Worm (Caenorhabditis elegans) whole organism, L2 larva: ENCODE results near the gene Y110A2AL.2.
A peak's percentile ranks its signal among the peaks of the same experiment; 100 is the strongest.
"Not testable (repeated sequence)": the region's sequence is repeated elsewhere in the genome, so short reads cannot be mapped to it uniquely, and the experiment has no call there.

Source experiments
- F13H6.1 ChIP-seq: sonication (generic microtip); optimal IDR thresholded peaks from 2 replicates; lab custom pipeline; 2016; ENCODE audit warnings: missing genetic modification characterization, missing compliant biosample characterization
- R02D3.7 ChIP-seq: fragments of 150-350 bp; optimal IDR thresholded peaks from 2 replicates; lab custom pipeline; 2014; ENCODE audit warnings: missing biosample characterization, missing genetic modification characterization
- Y55F3AM.14 ChIP-seq: fragments of 200-800 bp; sonication (Bioruptor generic); optimal IDR thresholded peaks from 2 replicates; lab custom pipeline; 2018; ENCODE audit warnings: mild to moderate bottlenecking, missing genetic modification characterization, missing compliant biosample characterization
- ZK546.5 ChIP-seq: sonication (generic microtip); optimal IDR thresholded peaks from 2 replicates; lab custom pipeline; 2017; ENCODE audit warnings: missing biosample characterization, missing genetic modification characterization
- aly-2 ChIP-seq: fragments of 150-350 bp; optimal IDR thresholded peaks from 2 replicates; lab custom pipeline; 2014; ENCODE audit warnings: missing biosample characterization, missing genetic modification characterization
- blmp-1 ChIP-seq: sonication (generic microtip); optimal IDR thresholded peaks from 2 replicates; lab custom pipeline; 2017; ENCODE audit warnings: missing genetic modification characterization, mild to moderate bottlenecking, missing compliant biosample characterization, antibody characterized with exemption, moderate library complexity; ENCODE audit not compliant: insufficient read depth
- ceh-16 ChIP-seq: fragments of 150-350 bp; optimal IDR thresholded peaks from 2 replicates; lab custom pipeline; 2014; ENCODE audit warnings: missing biosample characterization, missing genetic modification characterization
- ceh-82 ChIP-seq: fragments of 150-350 bp; optimal IDR thresholded peaks from 2 replicates; lab custom pipeline; 2014; ENCODE audit warnings: missing biosample characterization, missing genetic modification characterization
- crh-2 ChIP-seq: sonication (generic microtip); optimal IDR thresholded peaks from 2 replicates; lab custom pipeline; 2017; ENCODE audit warnings: missing biosample characterization, missing genetic modification characterization
- dmd-4 ChIP-seq: sonication (generic microtip); optimal IDR thresholded peaks from 2 replicates; lab custom pipeline; 2017; ENCODE audit warnings: missing biosample characterization, missing genetic modification characterization
- egl-27 ChIP-seq: sonication (generic microtip); optimal IDR thresholded peaks from 3 replicates; lab custom pipeline; 2017; ENCODE audit warnings: missing biosample characterization, missing genetic modification reagents, missing genetic modification characterization
- elt-1 ChIP-seq: fragments of 150-350 bp; optimal IDR thresholded peaks from 2 replicates; lab custom pipeline; 2014; ENCODE audit warnings: missing biosample characterization, missing genetic modification characterization
- elt-3 ChIP-seq: sonication (generic microtip); optimal IDR thresholded peaks from 2 replicates; lab custom pipeline; 2017; ENCODE audit warnings: missing biosample characterization, missing genetic modification characterization
- fos-1 ChIP-seq: fragments of 150-350 bp; optimal IDR thresholded peaks from 2 replicates; lab custom pipeline; 2014; ENCODE audit warnings: missing biosample characterization, missing genetic modification characterization
- gmeb-1 ChIP-seq: fragments of 150-350 bp; optimal IDR thresholded peaks from 2 replicates; lab custom pipeline; 2014; ENCODE audit warnings: missing biosample characterization, missing genetic modification characterization
- mbf-1 ChIP-seq: sonication (generic microtip); optimal IDR thresholded peaks from 2 replicates; lab custom pipeline; 2017; ENCODE audit warnings: missing biosample characterization, missing genetic modification characterization
- mdl-1 ChIP-seq, 2 experiments: fragments of 150-350 bp in 1 of 2; sonication (generic microtip) in 1 of 2; optimal IDR thresholded peaks; 2 replicates each; lab custom pipeline; 2017; ENCODE audit warnings: missing biosample characterization in 2 of 2, missing genetic modification characterization in 2 of 2
- nhr-11 ChIP-seq: fragments of 150-350 bp; optimal IDR thresholded peaks from 2 replicates; lab custom pipeline; 2014; ENCODE audit warnings: missing biosample characterization, missing genetic modification characterization
- nhr-12 ChIP-seq: fragments of 150-350 bp; optimal IDR thresholded peaks from 2 replicates; lab custom pipeline; 2014; ENCODE audit warnings: missing biosample characterization, missing genetic modification characterization
- nhr-129 ChIP-seq: fragments of 150-350 bp; optimal IDR thresholded peaks from 2 replicates; lab custom pipeline; 2014; ENCODE audit warnings: missing biosample characterization, missing genetic modification characterization
- nhr-21 ChIP-seq: fragments of 150-350 bp; optimal IDR thresholded peaks from 2 replicates; lab custom pipeline; 2014; ENCODE audit warnings: missing biosample characterization, missing genetic modification characterization
- nhr-23 ChIP-seq: fragments of 150-350 bp; optimal IDR thresholded peaks from 2 replicates; lab custom pipeline; 2014; ENCODE audit warnings: missing biosample characterization, missing genetic modification reagents, missing genetic modification characterization
- nhr-237 ChIP-seq: fragments of 150-350 bp; optimal IDR thresholded peaks from 2 replicates; lab custom pipeline; 2014; ENCODE audit warnings: missing biosample characterization, missing genetic modification characterization
- nhr-77 ChIP-seq: fragments of 150-350 bp; optimal IDR thresholded peaks from 2 replicates; lab custom pipeline; 2014; ENCODE audit warnings: missing biosample characterization, missing genetic modification characterization
- peb-1 ChIP-seq: fragments of 150-350 bp; optimal IDR thresholded peaks from 2 replicates; lab custom pipeline; 2014; ENCODE audit warnings: missing biosample characterization, missing genetic modification characterization
- sem-4 ChIP-seq: fragments of 150-350 bp; optimal IDR thresholded peaks from 2 replicates; lab custom pipeline; 2014; ENCODE audit warnings: missing biosample characterization, missing genetic modification reagents, missing genetic modification characterization
- skn-1 ChIP-seq: sonication (generic microtip); optimal IDR thresholded peaks from 2 replicates; lab custom pipeline; 2017; ENCODE audit warnings: missing biosample characterization, missing genetic modification characterization
- sma-3 ChIP-seq: sonication (generic microtip); optimal IDR thresholded peaks from 2 replicates; lab custom pipeline; 2016; ENCODE audit warnings: missing genetic modification reagents, missing genetic modification characterization, missing compliant biosample characterization
- sma-9 ChIP-seq, 2 experiments: fragments of 150-350 bp in 1 of 2; sonication (generic microtip) in 1 of 2; optimal IDR thresholded peaks; 2 replicates each; lab custom pipeline; 2014 to 2016; ENCODE audit warnings: missing genetic modification characterization in 2 of 2, mild to moderate bottlenecking in 1 of 2, missing biosample characterization in 1 of 2, missing compliant biosample characterization in 1 of 2, missing genetic modification reagents in 1 of 2, moderate library complexity in 1 of 2
- snpc-4 ChIP-seq: fragments of 150-350 bp; optimal IDR thresholded peaks from 2 replicates; lab custom pipeline; 2014; ENCODE audit warnings: missing biosample characterization, missing genetic modification characterization
- unc-55 ChIP-seq: fragments of 150-350 bp; sonication (generic microtip); optimal IDR thresholded peaks from 3 replicates; lab custom pipeline; 2014; ENCODE audit warnings: missing biosample characterization, missing genetic modification reagents, missing genetic modification characterization
- unc-62 ChIP-seq: fragments of 150-350 bp; optimal IDR thresholded peaks from 2 replicates; lab custom pipeline; 2014; ENCODE audit warnings: missing biosample characterization, missing genetic modification reagents, missing genetic modification characterization
- zag-1 ChIP-seq: fragments of 150-350 bp; optimal IDR thresholded peaks from 2 replicates; lab custom pipeline; 2014; ENCODE audit warnings: missing biosample characterization, missing genetic modification characterization
- ztf-1 ChIP-seq: fragments of 200-800 bp; sonication (Bioruptor generic); conservative IDR thresholded peaks from 2 replicates; pipeline ENCODE4 v1.3.6; 2022; ENCODE audit warnings: missing genetic modification characterization, missing compliant biosample characterization

Y110A2AL.2 gene

DNA sequence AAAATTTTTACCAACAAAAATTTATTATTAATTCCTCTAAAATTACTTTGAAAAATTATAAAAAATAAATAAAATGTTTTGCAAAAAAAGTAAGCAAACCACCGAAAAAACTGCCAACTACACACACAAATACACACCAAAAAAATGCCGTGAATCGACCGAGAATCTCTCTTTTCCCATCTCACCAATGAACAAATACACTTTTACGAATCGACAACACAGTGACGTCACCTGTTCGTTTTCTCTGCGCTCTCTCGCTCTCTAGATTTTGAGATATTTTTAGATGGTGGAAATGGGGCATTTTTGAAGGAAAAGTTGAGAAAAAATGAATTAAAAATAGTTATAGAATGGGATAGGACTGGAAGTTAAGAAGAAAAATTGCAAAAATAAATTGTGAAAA lies 35.7 kb upstream of the Y110A2AL.2 start (continued):
- no peak for TF ChIP-seq mdl-1 (tag; optimal IDR thresholded peaks at IDR 0.05; lab: Kevin White, UChicago)
- TF ChIP-seq nhr-23, result no peak
- no peak for TF ChIP-seq Y55F3AM.14
- no peak for TF ChIP-seq unc-62
- TF ChIP-seq aly-2, result no peak
- no peak for TF ChIP-seq zag-1 (tag; lab: Kevin White, UChicago)
- no peak for TF ChIP-seq R02D3.7 (tag; lab: Kevin White, UChicago)
- no peak for TF ChIP-seq egl-27 (tag; lab: Kevin White, UChicago)

DNA sequence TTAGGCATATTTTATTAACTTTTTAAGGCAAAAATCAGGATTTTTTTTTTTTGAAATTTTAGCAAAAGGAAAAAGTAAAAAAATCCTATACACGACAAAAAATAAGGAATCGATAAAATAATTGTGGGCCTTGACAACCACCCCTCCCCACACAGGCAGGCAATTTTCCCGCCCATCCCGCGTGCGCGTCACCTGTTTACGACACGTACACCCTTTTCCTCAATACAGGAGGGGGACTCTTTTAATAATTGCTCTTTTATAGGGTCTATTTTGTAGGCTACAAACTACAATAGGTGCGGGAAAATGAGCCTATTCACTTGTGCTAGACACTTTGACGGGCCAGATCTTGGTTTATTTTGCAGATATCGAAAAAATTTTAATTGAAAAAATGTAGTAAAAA lies 35.3 kb upstream of the Y110A2AL.2 start:
- TF ChIP-seq sem-4 (tag; lab: Kevin White, UChicago), result no peak
- TF ChIP-seq dmd-4 (tag; lab: Kevin White, UChicago), result no peak
- no peak for TF ChIP-seq nhr-11
- no peak for TF ChIP-seq sma-3 (GFP tag; lab: Kevin White, UChicago)
- no peak for TF ChIP-seq gmeb-1 (tag; lab: Kevin White, UChicago)
- TF ChIP-seq aly-2, result no peak
- no peak for TF ChIP-seq nhr-237 (tag; lab: Kevin White, UChicago)
- no peak for TF ChIP-seq nhr-12
- no peak for TF ChIP-seq blmp-1 (tag; lab: Kevin White, UChicago)
- no peak for TF ChIP-seq egl-27 (tag; lab: Kevin White, UChicago)
- no peak for TF ChIP-seq snpc-4 (tag; lab: Kevin White, UChicago)

DNA sequence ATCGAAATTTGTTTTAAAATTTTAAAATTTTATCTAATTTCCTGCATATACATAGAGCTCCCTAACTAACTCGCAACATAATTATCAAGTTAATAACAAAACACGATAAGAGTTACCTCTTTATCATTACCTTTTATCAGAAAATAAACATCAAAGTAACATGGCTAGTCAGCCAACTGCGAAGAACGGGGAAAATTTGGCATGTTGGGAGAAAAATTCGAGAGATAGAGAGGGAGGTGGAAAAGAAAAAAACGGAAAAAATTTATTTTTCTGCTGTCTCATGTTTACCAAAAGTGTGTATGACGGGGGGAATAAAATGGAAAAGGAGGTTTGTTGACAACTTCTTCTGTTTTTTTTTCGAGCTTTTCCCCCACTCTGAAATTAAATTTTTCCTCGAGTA lies 33.7 kb upstream of the Y110A2AL.2 start:
- TF ChIP-seq nhr-23 (no peak), nhr-21 (tag; lab: Kevin White, UChicago) (no peak), fos-1 (tag; lab: Kevin White, UChicago) (peak; percentile 87), skn-1 (tag; lab: Kevin White, UChicago) (peak; percentile 51), ztf-1 (GFP tag; lab: Robert Waterston, UW) (no peak), sma-9 (GFP tag; optimal IDR thresholded peaks at IDR 0.05; lab: Kevin White, UChicago) (peak; percentile 11), sma-9 (tag; optimal IDR thresholded peaks at IDR 0.05; lab: Kevin White, UChicago) (no peak)

DNA sequence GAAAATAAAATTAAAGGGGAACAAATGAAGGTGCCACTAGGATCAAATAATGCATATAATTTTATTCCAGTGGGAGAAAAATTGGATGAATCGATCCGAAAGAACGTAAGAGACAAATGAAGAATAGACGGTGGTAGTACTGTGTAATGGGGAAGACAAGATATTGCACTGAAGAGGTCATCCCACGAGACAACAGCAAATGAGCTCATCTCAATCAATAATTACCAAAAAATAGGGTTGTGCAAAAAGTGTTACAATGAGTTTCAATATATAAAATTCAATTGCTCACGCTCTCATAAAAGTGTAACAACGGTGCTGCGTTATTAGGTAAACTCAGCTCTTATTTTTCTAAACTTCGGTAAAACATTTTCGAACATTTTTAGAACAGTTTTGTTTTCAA lies 30.9 kb upstream of the Y110A2AL.2 start, which contains the start of gene K12H6.7:
Gene K12H6.7, minus strand, starts transcription at position 101 of the 400 bp plus-strand sequence.
- TF ChIP-seq mbf-1 (no peak), unc-62 (no peak), nhr-129 (tag; lab: Kevin White, UChicago) (no peak), F13H6.1 (no peak)

DNA sequence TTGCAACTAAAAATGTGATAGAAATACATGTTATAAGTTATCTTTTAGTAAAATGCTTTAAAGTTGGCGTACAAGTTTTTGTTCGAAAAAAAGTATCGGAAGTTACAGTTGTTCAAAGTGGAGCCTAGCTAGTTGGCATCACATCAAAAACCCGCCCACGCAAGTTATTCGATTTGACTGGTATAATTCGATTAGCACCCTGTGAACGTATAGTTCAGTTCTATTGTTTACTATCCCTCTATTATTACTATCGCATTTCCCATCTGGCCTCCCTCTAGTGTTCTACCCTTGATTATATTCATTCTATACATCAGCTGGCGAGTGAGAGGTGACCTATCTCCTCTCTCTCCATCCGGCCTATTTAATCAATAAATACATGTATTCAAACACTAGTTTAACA lies 28.8 kb upstream of the Y110A2AL.2 start, which contains the start of gene Y110A2AL.4:
Gene Y110A2AL.4, plus strand, starts transcription at position 301 of the 400 bp plus-strand sequence.
- TF ChIP-seq ztf-1 (GFP tag; lab: Robert Waterston, UW); nhr-77; mbf-1: not testable (repeated sequence)
- TF ChIP-seq, all 48 proteins: peak for 0; not testable (repeated sequence) for 48

DNA sequence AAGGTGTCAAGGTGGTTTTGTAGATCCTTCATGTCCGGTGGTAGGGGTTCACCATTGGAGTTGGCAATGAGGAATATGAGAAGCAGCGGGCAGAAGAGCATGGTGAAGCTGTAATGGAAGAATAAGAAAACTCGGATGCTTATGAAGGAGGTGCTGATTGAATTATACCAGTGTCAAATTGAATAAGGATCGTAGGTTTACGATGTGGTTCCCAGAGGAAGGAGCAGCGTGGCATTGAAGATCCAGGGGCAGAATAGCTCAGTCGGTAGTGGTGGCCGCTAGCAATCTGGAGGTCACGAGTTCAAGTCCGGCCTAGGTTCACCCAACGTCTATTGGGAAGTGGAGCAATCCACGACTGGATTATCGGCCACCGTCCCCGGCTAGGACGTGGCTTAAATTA lies 26.3 kb upstream of the Y110A2AL.2 start, which contains the start of gene Y110A2AL.6:
Gene Y110A2AL.6, minus strand, starts transcription at position 101 of the 400 bp plus-strand sequence.
- no peak for TF ChIP-seq Y55F3AM.14
- no peak for TF ChIP-seq crh-2 (tag; lab: Kevin White, UChicago)
- TF ChIP-seq mbf-1, result no peak
- no peak for TF ChIP-seq peb-1
- TF ChIP-seq nhr-21 (tag; lab: Kevin White, UChicago), result no peak
- TF ChIP-seq elt-1 (tag; lab: Kevin White, UChicago), result no peak
- no peak for TF ChIP-seq gmeb-1 (tag; lab: Kevin White, UChicago)
- no peak for TF ChIP-seq ceh-82
- TF ChIP-seq snpc-4 (tag; lab: Kevin White, UChicago), result no peak
- TF ChIP-seq nhr-77, result no peak
- no peak for TF ChIP-seq fos-1 (tag; lab: Kevin White, UChicago)
- no peak for TF ChIP-seq ceh-16 (tag; lab: Kevin White, UChicago)
- no peak for TF ChIP-seq nhr-11
- no peak for TF ChIP-seq blmp-1 (tag; lab: Kevin White, UChicago)
- no peak for TF ChIP-seq ZK546.5 (tag; lab: Kevin White, UChicago)
- no peak for TF ChIP-seq egl-27 (tag; lab: Kevin White, UChicago)
- no peak for TF ChIP-seq unc-55
- TF ChIP-seq sma-9 (GFP tag; optimal IDR thresholded peaks at IDR 0.05; lab: Kevin White, UChicago), result no peak
- no peak for TF ChIP-seq sma-9 (tag; optimal IDR thresholded peaks at IDR 0.05; lab: Kevin White, UChicago)
- TF ChIP-seq elt-3 (tag; lab: Kevin White, UChicago), result no peak
